Worm (Caenorhabditis elegans): Measurements from ENCODE around the gene ceh-89.

The ceh-89 gene

DNA sequence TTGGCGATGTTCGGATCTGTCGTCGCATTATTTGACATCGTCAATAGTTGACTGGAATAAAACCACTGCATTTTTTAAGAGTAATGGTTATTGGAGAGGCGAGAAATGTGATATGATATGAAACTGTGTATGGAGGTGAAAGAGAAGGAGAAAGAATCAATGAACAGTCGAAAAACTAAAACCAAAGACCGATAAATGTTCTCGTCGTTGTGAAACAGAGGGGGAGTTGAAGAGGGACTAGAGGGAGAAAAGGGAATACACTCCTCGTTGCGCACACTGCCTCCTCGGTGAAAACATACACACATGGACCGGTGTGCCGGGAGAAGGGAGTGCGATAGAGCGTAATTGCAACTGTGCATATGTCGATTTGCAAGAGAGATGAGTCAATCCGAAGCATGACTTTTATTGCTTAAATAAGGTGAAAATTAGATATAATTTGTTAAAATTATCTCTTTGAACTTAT, 27.9 kb downstream of the ceh-89 start, which contains the start of gene sym-4:
Gene sym-4, minus strand, starts transcription at position 51 of the 463 bp plus-strand sequence.
- TF ChIP-seq ZK546.5 (tag; optimal IDR thresholded peaks at IDR 0.05) (no peak), ztf-11 (tag; optimal IDR thresholded peaks at IDR 0.05) (no peak), ama-1 (optimal IDR thresholded peaks at IDR 0.05) (peak; percentile 69), nhr-77 (tag; optimal IDR thresholded peaks at IDR 0.05) (peak; percentile 41), nhr-237 (tag; optimal IDR thresholded peaks at IDR 0.05) (no peak), sea-2 (GFP tag; optimal IDR thresholded peaks at IDR 0.05) (no peak), skn-1 (tag; optimal IDR thresholded peaks at IDR 0.05) (peak; percentile 42), elt-2 (tag; optimal IDR thresholded peaks at IDR 0.05) (peak; percentile 90), nhr-12 (tag; optimal IDR thresholded peaks at IDR 0.05) (no peak), fkh-10 (GFP tag; optimal IDR thresholded peaks at IDR 0.05) (peak; percentile 61), nhr-67 (tag; optimal IDR thresholded peaks at IDR 0.05) (no peak), mml-1 (tag; optimal IDR thresholded peaks at IDR 0.05) (no peak), daf-12 (tag; optimal IDR thresholded peaks at IDR 0.05) (no peak), pqm-1 (tag; optimal IDR thresholded peaks at IDR 0.05) (peak; percentile 96), ceh-16 (tag; optimal IDR thresholded peaks at IDR 0.05) (no peak), ceh-9 (tag; optimal IDR thresholded peaks at IDR 0.05) (no peak), R02D3.7 (tag; optimal IDR thresholded peaks at IDR 0.05) (peak; percentile 69), tbx-2 (tag; optimal IDR thresholded peaks at IDR 0.05) (peak; percentile 68), pha-4 (tag; optimal IDR thresholded peaks at IDR 0.05) (peak; percentile 95), elt-3 (tag; optimal IDR thresholded peaks at IDR 0.05) (peak in 2 of 3 experiments; percentile 47 to 85), nfya-1 (tag; optimal IDR thresholded peaks at IDR 0.05; ENCODE audit: insufficient read depth) (peak; percentile 91), nhr-28 (tag; optimal IDR thresholded peaks at IDR 0.05) (no peak), ztf-4 (tag; optimal IDR thresholded peaks at IDR 0.05) (peak; percentile 29), nhr-43 (tag; optimal IDR thresholded peaks at IDR 0.05; ENCODE audit: poor library complexity, severe bottlenecking) (peak; percentile 94), unc-62 (GFP tag; optimal IDR thresholded peaks at IDR 0.05) (peak; percentile 58), aly-2 (tag; optimal IDR thresholded peaks at IDR 0.05) (no peak), elt-1 (tag; optimal IDR thresholded peaks at IDR 0.05) (peak; percentile 27), fkh-2 (tag; optimal IDR thresholded peaks at IDR 0.05) (no peak), nhr-76 (tag; optimal IDR thresholded peaks at IDR 0.05) (peak; percentile 64), unc-39 (tag; optimal IDR thresholded peaks at IDR 0.05) (no peak), fos-1 (tag; optimal IDR thresholded peaks at IDR 0.05) (peak; percentile 63), egl-5 (tag; optimal IDR thresholded peaks at IDR 0.05) (peak; percentile 61), egl-27 (tag; optimal IDR thresholded peaks at IDR 0.05) (peak; percentile 50), mdl-1 (tag; optimal IDR thresholded peaks at IDR 0.05) (peak; percentile 67), lsy-12 (tag; optimal IDR thresholded peaks at IDR 0.05) (peak; percentile 80), ceh-82 (tag; optimal IDR thresholded peaks at IDR 0.05) (peak; percentile 44), nhr-11 (tag; optimal IDR thresholded peaks at IDR 0.05) (peak; percentile 63), snpc-4 (tag; optimal IDR thresholded peaks at IDR 0.05) (peak; percentile 90), ceh-28 (tag; optimal IDR thresholded peaks at IDR 0.05) (peak; percentile 88), lin-39 (tag; optimal IDR thresholded peaks at IDR 0.05) (peak; percentile 90), nhr-25 (tag; optimal IDR thresholded peaks at IDR 0.05) (peak; percentile 97), nhr-23 (tag; optimal IDR thresholded peaks at IDR 0.05) (peak; percentile 93), eor-1 (tag; optimal IDR thresholded peaks at IDR 0.05) (no peak), jun-1 (tag; optimal IDR thresholded peaks at IDR 0.05) (peak; percentile 90), hmg-11 (tag; optimal IDR thresholded peaks at IDR 0.05) (peak; percentile 96), lin-15B (tag; optimal IDR thresholded peaks at IDR 0.05) (peak; percentile 94), zag-1 (tag; optimal IDR thresholded peaks at IDR 0.05) (no peak)

Data from whole organism, L3 larva.